Worm (Caenorhabditis elegans) whole organism, young adult: ENCODE data around the gene rnf-113.

ENCODE experiments used
- B0019.2 ChIP-seq: fragments of 200-800 bp; sonication (Bioruptor generic); conservative IDR thresholded peaks from 2 replicates; pipeline ENCODE4 v1.3.6; 2022; ENCODE audit warnings: missing genetic modification reagents, missing genetic modification characterization, missing compliant biosample characterization
- B0261.1 ChIP-seq: sonication (generic microtip); optimal IDR thresholded peaks from 2 replicates; lab custom pipeline; 2016; ENCODE audit warnings: mild to moderate bottlenecking, missing genetic modification characterization, moderate library complexity, missing compliant biosample characterization
- F10E7.11 ChIP-seq: sonication (generic microtip); optimal IDR thresholded peaks from 2 replicates; lab custom pipeline; 2017; ENCODE audit warnings: mild to moderate bottlenecking, missing genetic modification characterization, moderate library complexity, missing compliant biosample characterization
- F23B12.7 ChIP-seq: sonication (generic microtip); optimal IDR thresholded peaks from 2 replicates; lab custom pipeline; 2017; ENCODE audit warnings: missing genetic modification characterization, mild to moderate bottlenecking, missing compliant biosample characterization, antibody characterized with exemption, moderate library complexity; ENCODE audit not compliant: insufficient read depth
- F37B4.10 ChIP-seq: fragments of 200-800 bp; sonication (Bioruptor generic); IDR thresholded peaks from 2 replicates; pipeline ENCODE4 v1.3.6; 2022; ENCODE audit warnings: missing genetic modification characterization, missing compliant biosample characterization
- F49E8.2 ChIP-seq: sonication (generic microtip); optimal IDR thresholded peaks from 3 replicates; lab custom pipeline; 2017; ENCODE audit warnings: missing genetic modification characterization, mild to moderate bottlenecking, missing compliant biosample characterization, antibody characterized with exemption, moderate library complexity; ENCODE audit not compliant: insufficient read depth
- F57C9.4 ChIP-seq: sonication (generic microtip); optimal IDR thresholded peaks from 2 replicates; lab custom pipeline; 2017; ENCODE audit warnings: mild to moderate bottlenecking, missing genetic modification characterization, missing compliant biosample characterization
- K11D2.4 ChIP-seq: fragments of 200-800 bp; sonication (Bioruptor generic); IDR thresholded peaks from 2 replicates; pipeline ENCODE4 v1.3.6; 2022; ENCODE audit warnings: missing genetic modification reagents, missing genetic modification characterization, missing compliant biosample characterization
- T07F8.4 ChIP-seq: sonication (generic microtip); optimal IDR thresholded peaks from 2 replicates; lab custom pipeline; 2016; ENCODE audit warnings: mild to moderate bottlenecking, missing genetic modification characterization, moderate library complexity, missing compliant biosample characterization
- T26A5.8 ChIP-seq: sonication (generic microtip); optimal IDR thresholded peaks from 2 replicates; lab custom pipeline; 2016; ENCODE audit warnings: missing genetic modification characterization, missing compliant biosample characterization
- Y53G8AR.9 ChIP-seq: fragments of 200-800 bp; sonication (Bioruptor generic); conservative IDR thresholded peaks from 2 replicates; pipeline ENCODE4 v1.3.6; 2022; ENCODE audit warnings: missing genetic modification reagents, missing genetic modification characterization, missing compliant biosample characterization
- athp-1 ChIP-seq: sonication (generic microtip); optimal IDR thresholded peaks from 2 replicates; lab custom pipeline; 2017; ENCODE audit warnings: mild to moderate bottlenecking, missing genetic modification characterization, missing compliant biosample characterization
- attf-5 ChIP-seq: fragments of 200-800 bp; sonication (Bioruptor generic); optimal IDR thresholded peaks from 2 replicates; lab custom pipeline; 2018; ENCODE audit warnings: mild to moderate bottlenecking, missing genetic modification characterization, missing compliant biosample characterization
- attf-6 ChIP-seq: fragments of 200-800 bp; sonication (Bioruptor generic); IDR thresholded peaks from 2 replicates; pipeline ENCODE4 v1.3.6; 2022; ENCODE audit warnings: missing genetic modification reagents, missing genetic modification characterization, missing compliant biosample characterization
- cebp-1 ChIP-seq, 2 experiments: fragments of 200-800 bp in 1 of 2; sonication (Bioruptor generic) in 1 of 2; sonication (generic microtip) in 1 of 2; IDR thresholded peaks in 1 of 2; optimal IDR thresholded peaks in 1 of 2; 2 replicates each; pipeline versions ENCODE4 v1.3.6 to Lab custom; 2017 to 2022; ENCODE audit warnings: missing compliant biosample characterization in 2 of 2, missing genetic modification characterization in 2 of 2, mild to moderate bottlenecking in 1 of 2, missing genetic modification reagents in 1 of 2, moderate library complexity in 1 of 2
- ceh-40 ChIP-seq: fragments of 200-800 bp; sonication (Bioruptor generic); IDR thresholded peaks from 2 replicates; pipeline ENCODE4 v1.3.6; 2022; ENCODE audit warnings: missing genetic modification characterization, missing compliant biosample characterization
- ceh-58 ChIP-seq: fragments of 200-800 bp; sonication (Bioruptor generic); IDR thresholded peaks from 2 replicates; pipeline ENCODE4 v1.3.6; 2022; ENCODE audit warnings: missing genetic modification characterization, missing compliant biosample characterization
- ceh-91 ChIP-seq: fragments of 200-800 bp; sonication (Bioruptor generic); IDR thresholded peaks from 2 replicates; pipeline ENCODE4 v1.3.6; 2022; ENCODE audit warnings: missing genetic modification reagents, missing genetic modification characterization, missing compliant biosample characterization
- fkh-3 ChIP-seq: sonication (generic microtip); optimal IDR thresholded peaks from 2 replicates; lab custom pipeline; 2016; ENCODE audit warnings: mild to moderate bottlenecking, missing genetic modification characterization, missing compliant biosample characterization
- gei-17 ChIP-seq: fragments of 200-800 bp; sonication (Bioruptor generic); optimal IDR thresholded peaks from 2 replicates; lab custom pipeline; 2018; ENCODE audit warnings: mild to moderate bottlenecking, missing genetic modification characterization, missing compliant biosample characterization
- hlh-12 ChIP-seq: sonication (generic microtip); optimal IDR thresholded peaks from 2 replicates; lab custom pipeline; 2016; ENCODE audit warnings: missing genetic modification characterization, missing compliant biosample characterization
- hmg-1.2 ChIP-seq: fragments of 200-800 bp; sonication (Bioruptor generic); IDR thresholded peaks from 2 replicates; pipeline ENCODE4 v1.3.6; 2022; ENCODE audit warnings: missing genetic modification reagents, missing genetic modification characterization, missing compliant biosample characterization
- hmg-20 ChIP-seq: fragments of 200-800 bp; sonication (Bioruptor generic); IDR thresholded peaks from 2 replicates; pipeline ENCODE4 v1.3.6; 2022; ENCODE audit warnings: missing genetic modification reagents, missing genetic modification characterization, missing compliant biosample characterization
- lag-1 ChIP-seq: fragments of 200-800 bp; sonication (Bioruptor generic); IDR thresholded peaks from 2 replicates; pipeline ENCODE4 v1.3.6; 2022; ENCODE audit warnings: missing genetic modification reagents, missing genetic modification characterization, missing compliant biosample characterization
- lin-26 ChIP-seq: fragments of 200-800 bp; sonication (Bioruptor generic); IDR thresholded peaks from 2 replicates; pipeline ENCODE4 v1.3.6; 2022; ENCODE audit warnings: missing genetic modification reagents, missing genetic modification characterization, missing compliant biosample characterization
- lin-35 ChIP-seq, 3 experiments: fragments of 150-350 bp in 2 of 3; sonication (generic microtip) in 1 of 3; optimal IDR thresholded peaks; 2 replicates each; lab custom pipeline; 2014 to 2018; ENCODE audit warnings: missing biosample characterization in 3 of 3, missing genetic modification characterization in 3 of 3, missing genetic modification reagents in 3 of 3
- lin-54 ChIP-seq: fragments of 200-800 bp; sonication (Bioruptor generic); optimal IDR thresholded peaks from 2 replicates; lab custom pipeline; 2018; ENCODE audit warnings: mild to moderate bottlenecking, missing genetic modification characterization, missing compliant biosample characterization
- lsl-1 ChIP-seq: fragments of 200-800 bp; sonication (Bioruptor generic); optimal IDR thresholded peaks from 2 replicates; lab custom pipeline; 2018; ENCODE audit warnings: mild to moderate bottlenecking, missing genetic modification characterization, moderate library complexity, missing compliant biosample characterization
- mcd-1 ChIP-seq: fragments of 200-800 bp; sonication (Bioruptor generic); IDR thresholded peaks from 2 replicates; pipeline ENCODE4 v1.3.6; 2022; ENCODE audit warnings: missing genetic modification reagents, missing genetic modification characterization, missing compliant biosample characterization
- mel-28 ChIP-seq: sonication (generic microtip); optimal IDR thresholded peaks from 2 replicates; lab custom pipeline; 2016; ENCODE audit warnings: borderline replicate concordance, mild to moderate bottlenecking, missing genetic modification characterization, missing compliant biosample characterization
- nfyb-1 ChIP-seq: fragments of 200-800 bp; sonication (Bioruptor generic); IDR thresholded peaks from 2 replicates; pipeline ENCODE4 v1.3.6; 2022; ENCODE audit warnings: missing genetic modification reagents, missing genetic modification characterization, missing compliant biosample characterization
- nhr-179 ChIP-seq: sonication (generic microtip); optimal IDR thresholded peaks from 2 replicates; lab custom pipeline; 2016; ENCODE audit warnings: mild to moderate bottlenecking, missing genetic modification characterization, missing compliant biosample characterization
- nhr-27 ChIP-seq: fragments of 200-800 bp; sonication (Bioruptor generic); optimal IDR thresholded peaks from 2 replicates; lab custom pipeline; 2018; ENCODE audit warnings: mild to moderate bottlenecking, missing genetic modification characterization, moderate library complexity, missing compliant biosample characterization
- nhr-80 ChIP-seq: sonication (generic microtip); optimal IDR thresholded peaks from 2 replicates; lab custom pipeline; 2016; ENCODE audit warnings: missing genetic modification characterization, missing compliant biosample characterization
- pbrm-1 ChIP-seq: fragments of 200-800 bp; sonication (Bioruptor generic); IDR thresholded peaks from 2 replicates; pipeline ENCODE4 v1.3.6; 2022; ENCODE audit warnings: missing genetic modification reagents, missing genetic modification characterization, missing compliant biosample characterization
- rec-8 ChIP-seq, 2 experiments: sonication (generic microtip); optimal IDR thresholded peaks; 2 replicates each; lab custom pipeline; 2016; ENCODE audit warnings: mild to moderate bottlenecking in 2 of 2, missing genetic modification characterization in 2 of 2, missing genetic modification reagents in 2 of 2, missing genotype in 2 of 2, missing biosample characterization in 1 of 2, missing compliant biosample characterization in 1 of 2, moderate library complexity in 1 of 2
- sdz-38 ChIP-seq: sonication (generic microtip); optimal IDR thresholded peaks from 2 replicates; lab custom pipeline; 2016; ENCODE audit warnings: missing genotype, missing genetic modification characterization, missing compliant biosample characterization
- snpc-1.1 ChIP-seq: sonication (generic microtip); optimal IDR thresholded peaks from 2 replicates; lab custom pipeline; 2017; ENCODE audit warnings: missing genetic modification characterization, mild to moderate bottlenecking, missing compliant biosample characterization, antibody characterized with exemption, moderate library complexity, missing genotype, missing genetic modification reagents; ENCODE audit not compliant: insufficient read depth
- snpc-1.3 ChIP-seq: sonication (generic microtip); optimal IDR thresholded peaks from 2 replicates; lab custom pipeline; 2017; ENCODE audit warnings: missing genetic modification characterization, mild to moderate bottlenecking, missing compliant biosample characterization, antibody characterized with exemption, moderate library complexity, missing genotype, missing genetic modification reagents; ENCODE audit not compliant: insufficient read depth
- snpc-3.4 ChIP-seq: sonication (generic microtip); optimal IDR thresholded peaks from 2 replicates; lab custom pipeline; 2017; ENCODE audit warnings: missing genetic modification characterization, mild to moderate bottlenecking, missing compliant biosample characterization, antibody characterized with exemption, moderate library complexity, missing genotype, missing genetic modification reagents
- somi-1 ChIP-seq: fragments of 200-800 bp; sonication (Bioruptor generic); optimal IDR thresholded peaks from 2 replicates; lab custom pipeline; 2018; ENCODE audit warnings: mild to moderate bottlenecking, missing genetic modification characterization, missing compliant biosample characterization
- tbp1 ChIP-seq: fragments of 200-800 bp; sonication (Bioruptor generic); optimal IDR thresholded peaks from 2 replicates; lab custom pipeline; 2018; ENCODE audit warnings: mild to moderate bottlenecking, missing genetic modification characterization, missing compliant biosample characterization
- zfh-2 ChIP-seq: fragments of 200-800 bp; sonication (Bioruptor generic); conservative IDR thresholded peaks from 2 replicates; pipeline ENCODE4 v1.3.6; 2022; ENCODE audit warnings: missing genetic modification reagents, missing genetic modification characterization, missing compliant biosample characterization
- zim-3 ChIP-seq: sonication (generic microtip); optimal IDR thresholded peaks from 2 replicates; lab custom pipeline; 2017; ENCODE audit warnings: mild to moderate bottlenecking, missing genetic modification characterization, moderate library complexity, missing compliant biosample characterization
- ztf-18 ChIP-seq: sonication (generic microtip); optimal IDR thresholded peaks from 2 replicates; lab custom pipeline; 2016; ENCODE audit warnings: missing genotype, mild to moderate bottlenecking, missing genetic modification characterization, missing compliant biosample characterization
- ztf-26 ChIP-seq: sonication (generic microtip); optimal IDR thresholded peaks from 2 replicates; lab custom pipeline; 2017; ENCODE audit warnings: missing genetic modification characterization, missing compliant biosample characterization
- ztf-6 ChIP-seq: fragments of 200-800 bp; sonication (Bioruptor generic); IDR thresholded peaks from 2 replicates; pipeline ENCODE4 v1.3.6; 2022; ENCODE audit warnings: missing genetic modification reagents, missing genetic modification characterization, missing compliant biosample characterization

The rnf-113 gene

ce11 chrIII:10711192-10711673, 46.2 kb downstream of the rnf-113 start, which contains the start of gene W09D10.5 (continued):
- TF ChIP-seq snpc-1.3 (no peak), B0261.1 (tag; lab: Kevin White, UChicago) (no peak), nhr-80 (tag; lab: Kevin White, UChicago) (peak; percentile 64), fkh-3 (no peak), nfyb-1 (peak; percentile 68; the same call in 1 of the 2 replicates), rec-8 (tag; optimal IDR thresholded peaks at IDR 0.05; lab: Kevin White, UChicago) (no peak), ceh-40 (GFP tag; lab: Robert Waterston, UW) (no peak), nhr-27 (tag; lab: Kevin White, UChicago) (no peak), T07F8.4 (tag; lab: Kevin White, UChicago) (no peak), zfh-2 (GFP tag; lab: Robert Waterston, UW) (no peak), Y53G8AR.9 (GFP tag; lab: Robert Waterston, UW) (peak; percentile 42; the same call in 1 of the 2 replicates), lin-35 (GFP tag; optimal IDR thresholded peaks at IDR 0.05; lab: Kevin White, UChicago) (no peak), ztf-26 (tag; lab: Kevin White, UChicago) (no peak), hmg-20 (GFP tag; lab: Robert Waterston, UW) (no peak), F10E7.11 (tag; lab: Kevin White, UChicago) (no peak), sdz-38 (tag; lab: Kevin White, UChicago) (no peak), zim-3 (tag; lab: Kevin White, UChicago) (peak; percentile 78), lag-1 (GFP tag; lab: Robert Waterston, UW) (no peak), cebp-1 (GFP tag; IDR thresholded peaks at IDR 0.05; lab: Robert Waterston, UW) (peak; percentile 43; the same call in 1 of the 2 replicates), cebp-1 (tag; optimal IDR thresholded peaks at IDR 0.05; lab: Kevin White, UChicago) (peak; percentile 77), F37B4.10 (0 out of 2 replicates have a peak, but pooled peaks have one; percentile 14), mel-28 (tag; lab: Kevin White, UChicago) (peak; percentile 56), pbrm-1 (GFP tag; lab: Robert Waterston, UW) (no peak), athp-1 (tag; lab: Kevin White, UChicago) (peak; percentile 53), K11D2.4 (GFP tag; lab: Robert Waterston, UW) (peak; percentile 39; the same call in 1 of the 2 replicates), hmg-1.2 (GFP tag; lab: Robert Waterston, UW) (no peak), ceh-58 (GFP tag; lab: Robert Waterston, UW) (no peak), gei-17 (GFP tag; lab: Kevin White, UChicago) (peak; percentile 15), ceh-91 (GFP tag; lab: Robert Waterston, UW) (no peak), somi-1 (GFP tag; lab: Kevin White, UChicago) (no peak), lin-54 (GFP tag; lab: Kevin White, UChicago) (peak; percentile 39), F49E8.2 (tag; lab: Kevin White, UChicago) (no peak), tbp1 (GFP tag; lab: Kevin White, UChicago) (no peak), F57C9.4 (peak; percentile 18), hlh-12 (tag; lab: Kevin White, UChicago) (no peak), mcd-1 (no peak; the same call in 1 of the 2 replicates), lsl-1 (no peak), snpc-1.1 (no peak), ztf-18 (tag; lab: Kevin White, UChicago) (peak; percentile 16), ztf-6 (GFP tag; lab: Robert Waterston, UW) (no peak), F23B12.7 (tag; lab: Kevin White, UChicago) (no peak), attf-6 (GFP tag; lab: Robert Waterston, UW) (no peak), snpc-3.4 (no peak), B0019.2 (GFP tag; lab: Robert Waterston, UW) (no peak), nhr-179 (no peak), attf-5 (GFP tag; lab: Kevin White, UChicago) (no peak), lin-26 (GFP tag; lab: Robert Waterston, UW) (no peak), T26A5.8 (tag; lab: Kevin White, UChicago) (no peak)
